Fruit fly (Drosophila melanogaster): ENCODE measurements around the gene CG33116.

Gene CG33116

DNA sequence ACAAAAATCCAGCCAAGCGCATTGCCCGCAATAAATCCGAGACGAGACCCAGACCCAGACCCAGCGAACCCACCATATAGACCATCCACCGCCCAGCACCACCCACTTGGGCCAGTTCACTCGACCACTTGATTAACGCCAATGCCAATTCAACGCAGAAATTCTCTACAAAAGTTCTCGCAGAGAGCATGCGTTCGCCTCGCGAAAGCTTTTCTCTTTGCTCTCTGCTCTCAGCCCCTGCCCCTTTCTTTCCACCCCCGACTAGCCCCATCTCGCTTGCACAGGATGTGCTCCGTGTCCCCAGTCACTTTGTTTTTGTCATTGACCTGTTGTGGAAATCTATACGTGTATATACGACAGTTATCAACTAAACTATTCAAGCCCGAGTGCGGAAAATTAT, 13.7 kb upstream of the CG33116 start (continued):
- TF ChIP-seq Hsf (GFP tag; optimal IDR thresholded peaks at IDR 0.05): no peak
- peak; percentile 22 for TF ChIP-seq Deaf1 (tag; optimal IDR thresholded peaks at IDR 0.05)
- TF ChIP-seq slp2 (GFP tag; optimal IDR thresholded peaks at IDR 0.05): no peak
- no peak for TF ChIP-seq fru (optimal IDR thresholded peaks at IDR 0.05)
- no peak for TF ChIP-seq CG4854 (GFP tag; optimal IDR thresholded peaks at IDR 0.05)
- no peak for TF ChIP-seq Blimp-1 (GFP tag; optimal IDR thresholded peaks at IDR 0.05)
- 0 out of 2 replicates have a peak, but pooled peaks have one; percentile 15 for TF ChIP-seq CG4404 (GFP tag; IDR thresholded peaks at IDR 0.05)
- peak; percentile 46 for TF ChIP-seq abd-A (tag; optimal IDR thresholded peaks at IDR 0.05)
- peak; percentile 19; the same call in 1 of the 2 replicates for TF ChIP-seq onecut (GFP tag; IDR thresholded peaks at IDR 0.05)

- TF ChIP-seq sna (GFP tag; IDR thresholded peaks at IDR 0.05; ENCODE audit: partially characterized antibody) (peak; percentile 49; the same call in 1 of the 2 replicates), Dll (GFP tag; IDR thresholded peaks at IDR 0.05; ENCODE audit: partially characterized antibody) (peak; percentile 85), Sin3A (optimal IDR thresholded peaks at IDR 0.05) (peak; percentile 40), amos (GFP tag; IDR thresholded peaks at IDR 0.05; ENCODE audit: partially characterized antibody) (peak; percentile 70), Dref (GFP tag; IDR thresholded peaks at IDR 0.05) (peak; percentile 62), CG17829 (tag; optimal IDR thresholded peaks at IDR 0.05) (peak; percentile 12), YL-1 (GFP tag; optimal IDR thresholded peaks at IDR 0.05) (peak; percentile 35), sens (GFP tag) (peak; percentile 48), chinmo (GFP tag; IDR thresholded peaks at IDR 0.05; ENCODE audit: partially characterized antibody) (0 out of 4 replicates have a peak, but pooled peaks have one; percentile 43), CG3995 (GFP tag; optimal IDR thresholded peaks at IDR 0.05) (peak; percentile 41), tio (GFP tag; optimal IDR thresholded peaks at IDR 0.05) (no peak), ftz-f1 (GFP tag; optimal IDR thresholded peaks at IDR 0.05) (no peak), CG12659 (GFP tag; optimal IDR thresholded peaks at IDR 0.05) (peak; percentile 82), Deaf1 (tag; optimal IDR thresholded peaks at IDR 0.05) (peak; percentile 10), CG15514 (GFP tag; optimal IDR thresholded peaks at IDR 0.05) (peak; percentile 46), CrebB (tag; optimal IDR thresholded peaks at IDR 0.05) (peak; percentile 6), gfzf (GFP tag; optimal IDR thresholded peaks at IDR 0.05) (peak; percentile 76), dati (GFP tag; IDR thresholded peaks at IDR 0.05) (no peak), nmo (GFP tag; optimal IDR thresholded peaks at IDR 0.05) (peak; percentile 61), pzg (GFP tag; optimal IDR thresholded peaks at IDR 0.05) (peak; percentile 63), HLH4C (GFP tag; IDR thresholded peaks at IDR 0.05; ENCODE audit: partially characterized antibody) (peak; percentile 69), grau (tag; optimal IDR thresholded peaks at IDR 0.05) (peak; percentile 3), CG30403 (GFP tag; optimal IDR thresholded peaks at IDR 0.05) (peak; percentile 4), inv (GFP tag; IDR thresholded peaks at IDR 0.05; ENCODE audit: partially characterized antibody) (peak; percentile 40; the same call in 1 of the 2 replicates), Dp (GFP tag; optimal IDR thresholded peaks at IDR 0.05) (peak; percentile 55), CG4617 (GFP tag; optimal IDR thresholded peaks at IDR 0.05; ENCODE audit: borderline replicate concordance) (peak; percentile 56), CG3407 (GFP tag; optimal IDR thresholded peaks at IDR 0.05) (no peak), lbe (GFP tag; optimal IDR thresholded peaks at IDR 0.05) (peak; percentile 63), CG3065 (GFP tag; optimal IDR thresholded peaks at IDR 0.05) (no peak), Xbp1 (GFP tag; optimal IDR thresholded peaks at IDR 0.05) (peak; percentile 3), Doc3 (GFP tag; IDR thresholded peaks at IDR 0.05; ENCODE audit: partially characterized antibody) (peak; percentile 77), CG3838 (GFP tag; optimal IDR thresholded peaks at IDR 0.05) (no peak), Hmr (GFP tag; optimal IDR thresholded peaks at IDR 0.05) (peak; percentile 42), da (GFP tag; optimal IDR thresholded peaks at IDR 0.05) (no peak), CG16813 (GFP tag; IDR thresholded peaks at IDR 0.05; ENCODE audit: partially characterized antibody) (peak; percentile 52; the same call in 2 of the 3 replicates), Opbp (GFP tag; IDR thresholded peaks at IDR 0.05; ENCODE audit: partially characterized antibody) (peak; percentile 78), pros (GFP tag; optimal IDR thresholded peaks at IDR 0.05) (no peak), CG10267 (tag; optimal IDR thresholded peaks at IDR 0.05) (peak; percentile 96), sug (tag; optimal IDR thresholded peaks at IDR 0.05) (peak; percentile 5), knrl (GFP tag; IDR thresholded peaks at IDR 0.05; ENCODE audit: partially characterized antibody) (peak; percentile 60)
Measured at dm6 chr2L:19526316-19526715, 7.0 kb upstream of the CG33116 start, which contains the start of the genes Dpm1 and CG10137. Gene Dpm1, minus strand, starts transcription at chr2L:19526368. Gene CG10137, plus strand, starts transcription at chr2L:19526686.
